Fruit fly (Drosophila melanogaster): Measurements from ENCODE around the gene Tsp26A.

The Tsp26A gene

dm6 chr2L:6045972-6046718 is 46.1 kb downstream of the Tsp26A start, which contains the start of gene Pfas:
Gene Pfas, minus strand, starts transcription at chr2L:6046050.
- no peak for TF ChIP-seq Hr83 (GFP tag; optimal IDR thresholded peaks at IDR 0.05; ENCODE audit: poor library complexity, severe bottlenecking)
- peak; percentile 83 for TF ChIP-seq Myc (optimal IDR thresholded peaks at IDR 0.05)
- no peak for TF ChIP-seq Hnf4 (GFP tag; optimal IDR thresholded peaks at IDR 0.05)
- peak; percentile 52 for TF ChIP-seq CG32264 (GFP tag; optimal IDR thresholded peaks at IDR 0.05)
- TF ChIP-seq dmrt93B (GFP tag; optimal IDR thresholded peaks at IDR 0.05): no peak
- peak; percentile 54 for TF ChIP-seq CG9705 (GFP tag; optimal IDR thresholded peaks at IDR 0.05)
- no peak for TF ChIP-seq tai (GFP tag; optimal IDR thresholded peaks at IDR 0.05)
- TF ChIP-seq Mio (GFP tag; optimal IDR thresholded peaks at IDR 0.05): no peak
- no peak for TF ChIP-seq lola (GFP tag; optimal IDR thresholded peaks at IDR 0.05)
- peak; percentile 19 for TF ChIP-seq sv (GFP tag; optimal IDR thresholded peaks at IDR 0.05)
- TF ChIP-seq ey (GFP tag; optimal IDR thresholded peaks at IDR 0.05): peak; percentile 66
- TF ChIP-seq CrebA (GFP tag; optimal IDR thresholded peaks at IDR 0.05; ENCODE audit: borderline replicate concordance): no peak
- TF ChIP-seq sage (GFP tag; optimal IDR thresholded peaks at IDR 0.05): no peak
- TF ChIP-seq Vsx2 (GFP tag; optimal IDR thresholded peaks at IDR 0.05; ENCODE audit: partially characterized antibody): no peak
- TF ChIP-seq Rel (GFP tag; optimal IDR thresholded peaks at IDR 0.05): no peak
- peak; percentile 88 for TF ChIP-seq Rel (tag; optimal IDR thresholded peaks at IDR 0.05)
- no peak for TF ChIP-seq Hr78 (GFP tag; optimal IDR thresholded peaks at IDR 0.05)
- no peak for TF ChIP-seq Abd-B (GFP tag; optimal IDR thresholded peaks at IDR 0.05)
- peak; percentile 66 for TF ChIP-seq HLH106 (tag; optimal IDR thresholded peaks at IDR 0.05)
- peak; percentile 68 for TF ChIP-seq rgr (GFP tag; optimal IDR thresholded peaks at IDR 0.05)
- peak in 1 of 2 experiments; percentile 74 for TF ChIP-seq foxo (GFP tag; optimal IDR thresholded peaks at IDR 0.05)
- peak; percentile 65 for TF ChIP-seq OdsH (GFP tag; optimal IDR thresholded peaks at IDR 0.05)
- no peak for TF ChIP-seq dsf (GFP tag; optimal IDR thresholded peaks at IDR 0.05; ENCODE audit: borderline replicate concordance)
- TF ChIP-seq psq (GFP tag; optimal IDR thresholded peaks at IDR 0.05): peak; percentile 57
- peak; percentile 76 for TF ChIP-seq h (GFP tag; optimal IDR thresholded peaks at IDR 0.05)
- peak; percentile 70 for TF ChIP-seq Sp1 (GFP tag; optimal IDR thresholded peaks at IDR 0.05)
- TF ChIP-seq brk (GFP tag; optimal IDR thresholded peaks at IDR 0.05): no peak
- no peak for TF ChIP-seq usp (GFP tag; optimal IDR thresholded peaks at IDR 0.05)
- no peak for TF ChIP-seq jim (GFP tag; optimal IDR thresholded peaks at IDR 0.05)
- TF ChIP-seq Dfd (GFP tag; optimal IDR thresholded peaks at IDR 0.05): no peak
- TF ChIP-seq dl (GFP tag; optimal IDR thresholded peaks at IDR 0.05; ENCODE audit: insufficient read depth in 1 of 2, partially characterized antibody in 2 of 2): no peak
- peak; percentile 54 for TF ChIP-seq woc (GFP tag; optimal IDR thresholded peaks at IDR 0.05)
- no peak for TF ChIP-seq Dif (GFP tag; optimal IDR thresholded peaks at IDR 0.05; ENCODE audit: partially characterized antibody)
- TF ChIP-seq br (GFP tag; optimal IDR thresholded peaks at IDR 0.05): peak; percentile 82
- TF ChIP-seq GATAd (GFP tag; optimal IDR thresholded peaks at IDR 0.05): no peak
- TF ChIP-seq fru (GFP tag; optimal IDR thresholded peaks at IDR 0.05): peak; percentile 80
- TF ChIP-seq N (GFP tag; optimal IDR thresholded peaks at IDR 0.05): no peak
- no peak for TF ChIP-seq Jra (GFP tag; optimal IDR thresholded peaks at IDR 0.05)
- TF ChIP-seq pan (optimal IDR thresholded peaks at IDR 0.05): no peak

DNA sequence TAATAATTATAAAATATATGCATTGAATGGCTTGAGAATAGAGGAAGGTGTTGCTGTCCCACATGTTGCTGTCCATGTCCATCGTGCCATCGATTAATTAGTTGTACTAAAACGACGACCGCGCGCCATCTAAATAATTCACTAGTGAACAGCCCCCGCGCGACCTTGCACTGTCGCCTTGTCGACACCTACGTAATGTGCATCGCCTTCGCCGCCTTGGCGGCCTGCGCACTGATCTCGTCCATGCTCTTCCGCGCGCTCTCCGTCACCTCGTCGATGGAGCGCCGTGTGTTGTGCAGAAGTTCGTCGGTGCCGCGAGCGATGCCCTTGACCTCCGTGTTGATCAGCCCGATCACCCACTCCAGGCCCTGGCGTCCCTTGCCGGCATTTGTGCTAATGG is 46.8 kb downstream of the Tsp26A start:
- TF ChIP-seq CG32264 (GFP tag; optimal IDR thresholded peaks at IDR 0.05) (no peak), N (GFP tag; optimal IDR thresholded peaks at IDR 0.05) (no peak), dmrt93B (GFP tag; optimal IDR thresholded peaks at IDR 0.05) (no peak), brk (GFP tag; optimal IDR thresholded peaks at IDR 0.05) (no peak), sage (GFP tag; optimal IDR thresholded peaks at IDR 0.05) (no peak), woc (GFP tag; optimal IDR thresholded peaks at IDR 0.05) (no peak), tai (GFP tag; optimal IDR thresholded peaks at IDR 0.05) (no peak), Dfd (GFP tag; optimal IDR thresholded peaks at IDR 0.05) (no peak)

Data from whole organism, wandering third instar larva.